Fruit fly (Drosophila melanogaster) whole organism, embryonic: ENCODE data around the gene Dis3l2.

Source experiments
- Abd-B ChIP-seq: fragments of 200-800 bp; sonication (Bioruptor generic); optimal IDR thresholded peaks from 2 replicates; lab custom pipeline; 2018; ENCODE audit warnings: missing biosample characterization, mild to moderate bottlenecking, missing genetic modification characterization, moderate library complexity
- Atf3 ChIP-seq: fragments of 200-800 bp; sonication (Bioruptor generic); optimal IDR thresholded peaks from 3 replicates; lab custom pipeline; 2016; ENCODE audit warnings: missing biosample characterization, missing genetic modification characterization
- CG10431 ChIP-seq: fragments of 200-800 bp; sonication (Bioruptor generic); optimal IDR thresholded peaks from 3 replicates; lab custom pipeline; 2018; ENCODE audit warnings: missing biosample characterization, mild to moderate bottlenecking, missing genetic modification characterization
- CG10462 ChIP-seq: fragments of 200-800 bp; sonication (Bioruptor generic); optimal IDR thresholded peaks from 2 replicates; lab custom pipeline; 2016; ENCODE audit warnings: missing biosample characterization, missing genetic modification characterization
- CG11247 ChIP-seq: fragments of 200-800 bp; sonication (Bioruptor generic); IDR thresholded peaks from 2 replicates; pipeline ENCODE4 v1.3.6; 2022; ENCODE audit warnings: missing biosample characterization, missing genetic modification characterization
- CG12071 ChIP-seq: fragments of 200-800 bp; sonication (Bioruptor generic); optimal IDR thresholded peaks from 3 replicates; lab custom pipeline; 2018; ENCODE audit warnings: missing biosample characterization, mild to moderate bottlenecking, missing genetic modification characterization
- CG1233 ChIP-seq: fragments of 200-800 bp; sonication (Bioruptor generic); optimal IDR thresholded peaks from 4 replicates; lab custom pipeline; 2018; ENCODE audit warnings: missing biosample characterization, mild to moderate bottlenecking, missing genetic modification characterization
- CG13287 ChIP-seq: fragments of 200-800 bp; sonication (Bioruptor generic); IDR thresholded peaks from 2 replicates; pipeline ENCODE4 v1.3.6; 2022; ENCODE audit warnings: missing biosample characterization, missing genetic modification characterization; ENCODE audit not compliant: partially characterized antibody
- CG13424 ChIP-seq: fragments of 200-800 bp; sonication (Bioruptor generic); optimal IDR thresholded peaks from 2 replicates; lab custom pipeline; 2019; ENCODE audit warnings: missing biosample characterization, mild to moderate bottlenecking, missing genetic modification characterization, moderate library complexity
- CG13624 ChIP-seq: fragments of 200-800 bp; sonication (Bioruptor generic); optimal IDR thresholded peaks from 2 replicates; lab custom pipeline; 2016; ENCODE audit warnings: missing biosample characterization, missing genetic modification characterization
- CG15269 ChIP-seq: fragments of 200-800 bp; sonication (Bioruptor generic); optimal IDR thresholded peaks from 2 replicates; lab custom pipeline; 2018; ENCODE audit warnings: missing biosample characterization, mild to moderate bottlenecking, missing genetic modification characterization, moderate library complexity
- CG1529 ChIP-seq: fragments of 200-800 bp; sonication (Bioruptor generic); optimal IDR thresholded peaks from 3 replicates; lab custom pipeline; 2018; ENCODE audit warnings: missing biosample characterization, missing genetic modification characterization
- CG15479 ChIP-seq: fragments of 200-800 bp; sonication (Bioruptor generic); optimal IDR thresholded peaks from 3 replicates; lab custom pipeline; 2019; ENCODE audit warnings: missing biosample characterization, mild to moderate bottlenecking, missing genetic modification characterization, moderate library complexity
- CG15514 ChIP-seq: fragments of 200-800 bp; sonication (Bioruptor generic); optimal IDR thresholded peaks from 3 replicates; lab custom pipeline; 2017; ENCODE audit warnings: missing biosample characterization, missing genetic modification characterization, mild to moderate bottlenecking, moderate library complexity, missing genetic modification reagents
- CG16863 ChIP-seq: fragments of 200-800 bp; sonication (Bioruptor generic); optimal IDR thresholded peaks from 3 replicates; lab custom pipeline; 2016; ENCODE audit warnings: missing biosample characterization, missing genetic modification characterization
- CG17359 ChIP-seq: fragments of 200-800 bp; sonication (Bioruptor generic); optimal IDR thresholded peaks from 3 replicates; lab custom pipeline; 2018; ENCODE audit warnings: missing biosample characterization, mild to moderate bottlenecking, missing genetic modification characterization, moderate library complexity
- CG33557 ChIP-seq: fragments of 200-800 bp; sonication (Bioruptor generic); optimal IDR thresholded peaks from 2 replicates; lab custom pipeline; 2019; ENCODE audit warnings: missing biosample characterization, mild to moderate bottlenecking, missing genetic modification characterization, moderate library complexity
- CG34376 ChIP-seq: fragments of 200-800 bp; sonication (Bioruptor generic); optimal IDR thresholded peaks from 2 replicates; lab custom pipeline; 2018; ENCODE audit warnings: missing biosample characterization, mild to moderate bottlenecking, missing genetic modification characterization
- CG4424 ChIP-seq: fragments of 200-800 bp; sonication (Bioruptor generic); optimal IDR thresholded peaks from 3 replicates; lab custom pipeline; 2016; ENCODE audit warnings: missing biosample characterization, missing genetic modification characterization
- CG6272 ChIP-seq: fragments of 200-800 bp; sonication (Bioruptor generic); IDR thresholded peaks from 2 replicates; pipeline ENCODE4 v1.3.6; 2022; ENCODE audit warnings: missing biosample characterization, missing genetic modification characterization
- CG6683 ChIP-seq: fragments of 200-800 bp; sonication (Bioruptor generic); optimal IDR thresholded peaks from 2 replicates; lab custom pipeline; 2017; ENCODE audit warnings: missing biosample characterization, mild to moderate bottlenecking, missing genetic modification characterization, missing genetic modification reagents
- D19B ChIP-seq: fragments of 200-800 bp; sonication (Bioruptor generic); optimal IDR thresholded peaks from 2 replicates; lab custom pipeline; 2017; ENCODE audit warnings: missing biosample characterization, mild to moderate bottlenecking, missing genetic modification characterization
- Dll ChIP-seq: fragments of 200-800 bp; sonication (Bioruptor generic); IDR thresholded peaks from 4 replicates; pipeline ENCODE4 v1.3.6; 2022; ENCODE audit warnings: missing biosample characterization, missing genetic modification characterization; ENCODE audit not compliant: partially characterized antibody
- Doc2 ChIP-seq: fragments of 200-800 bp; sonication (Bioruptor generic); IDR thresholded peaks from 2 replicates; pipeline ENCODE4 v1.3.6; 2022; ENCODE audit warnings: missing biosample characterization, missing genetic modification characterization
- E2f2 ChIP-seq: fragments of 200-800 bp; sonication (Bioruptor generic); IDR thresholded peaks from 2 replicates; pipeline ENCODE4 v1.3.6; 2022; ENCODE audit warnings: missing biosample characterization, missing genetic modification characterization
- ERR ChIP-seq: fragments of 200-800 bp; sonication (Bioruptor generic); optimal IDR thresholded peaks from 2 replicates; lab custom pipeline; 2016; ENCODE audit warnings: missing biosample characterization, missing genetic modification characterization
- Eip74EF ChIP-seq, 2 experiments: fragments of 200-800 bp in 1 of 2; fragments of >200 bp in 1 of 2; sonication (Bioruptor generic) in 1 of 2; optimal IDR thresholded peaks; 2 replicates each; lab custom pipeline; 2017 to 2019; ENCODE audit warnings: missing biosample characterization in 2 of 2, missing genetic modification characterization in 2 of 2, mild to moderate bottlenecking in 1 of 2, moderate library complexity in 1 of 2
- Ets65A ChIP-seq: fragments of 200-800 bp; sonication (Bioruptor generic); peaks from one replicate; lab custom pipeline; 2016; ENCODE audit warnings: missing biosample characterization, missing genetic modification characterization
- Gug ChIP-seq: fragments of 200-800 bp; sonication (Bioruptor generic); IDR thresholded peaks from 4 replicates; pipeline ENCODE4 v1.3.6; 2022; ENCODE audit warnings: missing biosample characterization, missing genetic modification characterization
- Kr ChIP-seq: fragments of 200-800 bp; sonication (Bioruptor generic); optimal IDR thresholded peaks from 2 replicates; lab custom pipeline; 2017; ENCODE audit warnings: missing biosample characterization, mild to moderate bottlenecking, missing genetic modification characterization
- Mad ChIP-seq: fragments of 200-800 bp; sonication (Bioruptor generic); optimal IDR thresholded peaks from 2 replicates; lab custom pipeline; 2016; ENCODE audit warnings: missing biosample characterization, missing genetic modification characterization
- Trl ChIP-seq, 3 experiments: fragments of >200 bp in 2 of 3; fragments of 200-800 bp in 1 of 3; sonication (Bioruptor generic) in 1 of 3; optimal IDR thresholded peaks; 2 replicates in 1 of 3; 3 replicates in 2 of 3; lab custom pipeline; 2016 to 2017; ENCODE audit warnings: missing biosample characterization in 1 of 3, missing genetic modification characterization in 1 of 3
- az2 ChIP-seq: fragments of 200-800 bp; sonication (Bioruptor generic); optimal IDR thresholded peaks from 3 replicates; lab custom pipeline; 2016; ENCODE audit warnings: missing biosample characterization, missing genetic modification characterization
- crol ChIP-seq: fragments of 200-800 bp; sonication (Bioruptor generic); IDR thresholded peaks from 2 replicates; pipeline ENCODE4 v1.3.6; 2022; ENCODE audit warnings: missing biosample characterization, missing genetic modification characterization
- dmrt99B ChIP-seq: fragments of 200-800 bp; sonication (Bioruptor generic); optimal IDR thresholded peaks from 2 replicates; lab custom pipeline; 2018; ENCODE audit warnings: missing biosample characterization, mild to moderate bottlenecking, missing genetic modification characterization, moderate library complexity
- dpn ChIP-seq, 2 experiments: fragments of 200-800 bp; sonication (Bioruptor generic); optimal IDR thresholded peaks; 3 replicates each; lab custom pipeline; 2016; ENCODE audit warnings: missing biosample characterization in 2 of 2, missing genetic modification characterization in 2 of 2
- esg ChIP-seq: fragments of 200-800 bp; sonication (Bioruptor generic); conservative IDR thresholded peaks from 2 replicates; pipeline ENCODE4 v1.3.6; 2022; ENCODE audit warnings: missing biosample characterization, missing genetic modification characterization
- fd3F ChIP-seq: fragments of 200-800 bp; sonication (Bioruptor generic); optimal IDR thresholded peaks from 2 replicates; lab custom pipeline; 2018; ENCODE audit warnings: missing biosample characterization, mild to moderate bottlenecking, missing genetic modification characterization, moderate library complexity
- fru ChIP-seq: fragments of >200 bp; optimal IDR thresholded peaks from 2 replicates; lab custom pipeline; 2017
- grn ChIP-seq: fragments of 200-800 bp; sonication (Bioruptor generic); optimal IDR thresholded peaks from 3 replicates; lab custom pipeline; 2017; ENCODE audit warnings: missing biosample characterization, missing genetic modification characterization
- hkb ChIP-seq, 2 experiments: fragments of 200-800 bp in 1 of 2; fragments of >200 bp in 1 of 2; sonication (Bioruptor generic) in 1 of 2; IDR thresholded peaks in 1 of 2; optimal IDR thresholded peaks in 1 of 2; 2 replicates each; pipeline versions ENCODE4 v1.3.6 to Lab custom; 2017 to 2022; ENCODE audit warnings: missing biosample characterization in 1 of 2, missing genetic modification characterization in 1 of 2
- kay ChIP-seq: fragments of 200-800 bp; sonication (Bioruptor generic); optimal IDR thresholded peaks from 2 replicates; lab custom pipeline; 2016; ENCODE audit warnings: missing biosample characterization, missing genetic modification characterization
- odd ChIP-seq: fragments of 200-800 bp; sonication (Bioruptor generic); optimal IDR thresholded peaks from 2 replicates; lab custom pipeline; 2017; ENCODE audit warnings: missing biosample characterization, mild to moderate bottlenecking, missing genetic modification characterization
- rib ChIP-seq: fragments of 200-800 bp; sonication (Bioruptor generic); IDR thresholded peaks from 2 replicates; pipeline ENCODE4 v1.3.6; 2022; ENCODE audit warnings: missing biosample characterization, missing genetic modification characterization
- row ChIP-seq: fragments of 200-800 bp; sonication (Bioruptor generic); IDR thresholded peaks from 3 replicates; pipeline ENCODE4 v1.3.6; 2022; ENCODE audit warnings: missing biosample characterization, missing genetic modification characterization
- sima ChIP-seq: fragments of 200-800 bp; sonication (Bioruptor generic); optimal IDR thresholded peaks from 2 replicates; lab custom pipeline; 2016; ENCODE audit warnings: missing biosample characterization, missing genetic modification characterization

Gene Dis3l2

dm6 chr3L:203536-204135, 8.9 kb upstream of the Dis3l2 start, which contains the start of gene NitFhit (continued):
- TF ChIP-seq row (GFP tag; lab: Robert Waterston, UW) (peak; percentile 48; the same call in 1 of the 3 replicates), grn (peak; percentile 91), kay (GFP tag; lab: Kevin White, UChicago) (no peak)

- TF ChIP-seq Doc2: no peak
- no peak for TF ChIP-seq fru (lab: Kevin White, UChicago)
- TF ChIP-seq Gug (GFP tag; lab: Robert Waterston, UW): peak; percentile 57; the same call in 2 of the 4 replicates
- peak; percentile 58 for TF ChIP-seq CG13624 (GFP tag; lab: Kevin White, UChicago)
- TF ChIP-seq CG4424 (GFP tag; lab: Kevin White, UChicago): peak; percentile 91
- TF ChIP-seq dmrt99B (tag; lab: Kevin White, UChicago): peak; percentile 96
- peak; percentile 98 for TF ChIP-seq CG13424 (tag; lab: Kevin White, UChicago)
- no peak for TF ChIP-seq sima (GFP tag; lab: Kevin White, UChicago)
- peak; percentile 83 for TF ChIP-seq D19B (GFP tag; lab: Kevin White, UChicago)
- peak; percentile 97 for TF ChIP-seq CG15269
- peak; percentile 87 for TF ChIP-seq Abd-B (GFP tag; lab: Kevin White, UChicago)
- peak; percentile 67 for TF ChIP-seq CG10462 (GFP tag; lab: Kevin White, UChicago)
- peak; percentile 86 for TF ChIP-seq CG10431 (GFP tag; lab: Kevin White, UChicago)
- TF ChIP-seq CG15479: peak; percentile 82
- peak; percentile 77 for TF ChIP-seq E2f2
- peak; percentile 92 for TF ChIP-seq CG6683 (GFP tag; lab: Kevin White, UChicago)
- TF ChIP-seq CG11247 (GFP tag; lab: Robert Waterston, UW): peak; percentile 91
- no peak for TF ChIP-seq hkb (optimal IDR thresholded peaks at IDR 0.05; lab: Kevin White, UChicago)
- peak; percentile 96 for TF ChIP-seq hkb (GFP tag; IDR thresholded peaks at IDR 0.05; lab: Robert Waterston, UW)
- TF ChIP-seq grn: peak; percentile 78
- TF ChIP-seq fd3F (GFP tag; lab: Kevin White, UChicago): peak; percentile 93
- peak; percentile 94 for TF ChIP-seq CG1233
- no peak for TF ChIP-seq CG1529 (GFP tag; lab: Kevin White, UChicago)
- peak; percentile 92 for TF ChIP-seq CG33557 (GFP tag; lab: Kevin White, UChicago)
- no peak for TF ChIP-seq Dll
- TF ChIP-seq CG15514 (GFP tag; lab: Kevin White, UChicago): peak; percentile 91
- TF ChIP-seq Mad: peak; percentile 64
- TF ChIP-seq Eip74EF (GFP tag; optimal IDR thresholded peaks at IDR 0.05; lab: Kevin White, UChicago): peak in 1 of 2 experiments; percentile 93
- TF ChIP-seq Atf3 (GFP tag; lab: Kevin White, UChicago): no peak
- peak; percentile 21 for TF ChIP-seq CG16863 (GFP tag; lab: Kevin White, UChicago)
- TF ChIP-seq Trl (optimal IDR thresholded peaks at IDR 0.05; lab: Kevin White, UChicago): peak in 1 of 2 experiments; percentile 9
- peak; percentile 5 for TF ChIP-seq Trl (GFP tag; optimal IDR thresholded peaks at IDR 0.05; lab: Kevin White, UChicago)
- peak; percentile 85 for TF ChIP-seq esg (GFP tag; lab: Robert Waterston, UW)
- peak; percentile 94 for TF ChIP-seq rib
- TF ChIP-seq CG34376 (GFP tag; lab: Kevin White, UChicago): peak; percentile 98
- peak; percentile 87 for TF ChIP-seq az2 (GFP tag; lab: Kevin White, UChicago)
- TF ChIP-seq CG12071 (GFP tag; lab: Kevin White, UChicago): peak; percentile 88
- peak; percentile 34; the same call in 1 of the 2 replicates for TF ChIP-seq CG13287 (GFP tag; lab: Robert Waterston, UW)
- peak; percentile 92 for TF ChIP-seq Ets65A (GFP tag; lab: Kevin White, UChicago)
- no peak for TF ChIP-seq Kr (GFP tag; lab: Kevin White, UChicago)
- no peak for TF ChIP-seq ERR (GFP tag; lab: Kevin White, UChicago)
- peak; percentile 96 for TF ChIP-seq CG17359
- TF ChIP-seq dpn (GFP tag; optimal IDR thresholded peaks at IDR 0.05; lab: Kevin White, UChicago): peak; percentile 68 to 91
- peak; percentile 93 for TF ChIP-seq odd (GFP tag; lab: Kevin White, UChicago)
- TF ChIP-seq crol (GFP tag; lab: Robert Waterston, UW): peak; percentile 63
- peak; percentile 67 for TF ChIP-seq CG6272 (GFP tag; lab: Robert Waterston, UW)
Measured at dm6 chr3L:205723-206284, 6.7 kb upstream of the Dis3l2 start, which contains the start of the genes Gk1 and CG13876. TSS of gene Gk1 (minus strand) at chr3L:205844. TSS of gene CG13876 (plus strand) at chr3L:206134.
